Worm (Caenorhabditis elegans) whole organism, L2 larva: Measurements from ENCODE around the gene T03G6.7.

Experiments used
- C34F6.9 ChIP-seq: fragments of 150-350 bp; optimal IDR thresholded peaks from 2 replicates; lab custom pipeline; 2014; ENCODE audit warnings: missing biosample characterization, missing genetic modification characterization
- F13H6.1 ChIP-seq: sonication (generic microtip); optimal IDR thresholded peaks from 2 replicates; lab custom pipeline; 2016; ENCODE audit warnings: missing genetic modification characterization, missing compliant biosample characterization
- R02D3.7 ChIP-seq: fragments of 150-350 bp; optimal IDR thresholded peaks from 2 replicates; lab custom pipeline; 2014; ENCODE audit warnings: missing biosample characterization, missing genetic modification characterization
- Y55F3AM.14 ChIP-seq: fragments of 200-800 bp; sonication (Bioruptor generic); optimal IDR thresholded peaks from 2 replicates; lab custom pipeline; 2018; ENCODE audit warnings: mild to moderate bottlenecking, missing genetic modification characterization, missing compliant biosample characterization
- ZK546.5 ChIP-seq: sonication (generic microtip); optimal IDR thresholded peaks from 2 replicates; lab custom pipeline; 2017; ENCODE audit warnings: missing biosample characterization, missing genetic modification characterization
- alr-1 ChIP-seq: fragments of 150-350 bp; optimal IDR thresholded peaks from 2 replicates; lab custom pipeline; 2014; ENCODE audit warnings: missing biosample characterization, missing genetic modification characterization
- aly-2 ChIP-seq: fragments of 150-350 bp; optimal IDR thresholded peaks from 2 replicates; lab custom pipeline; 2014; ENCODE audit warnings: missing biosample characterization, missing genetic modification characterization
- ama-1 ChIP-seq: fragments of 150-350 bp; optimal IDR thresholded peaks from 2 replicates; lab custom pipeline; 2018; ENCODE audit warnings: inconsistent platforms
- blmp-1 ChIP-seq: sonication (generic microtip); optimal IDR thresholded peaks from 2 replicates; lab custom pipeline; 2017; ENCODE audit warnings: missing genetic modification characterization, mild to moderate bottlenecking, missing compliant biosample characterization, antibody characterized with exemption, moderate library complexity; ENCODE audit not compliant: insufficient read depth
- ceh-16 ChIP-seq: fragments of 150-350 bp; optimal IDR thresholded peaks from 2 replicates; lab custom pipeline; 2014; ENCODE audit warnings: missing biosample characterization, missing genetic modification characterization
- ceh-82 ChIP-seq: fragments of 150-350 bp; optimal IDR thresholded peaks from 2 replicates; lab custom pipeline; 2014; ENCODE audit warnings: missing biosample characterization, missing genetic modification characterization
- crh-2 ChIP-seq: sonication (generic microtip); optimal IDR thresholded peaks from 2 replicates; lab custom pipeline; 2017; ENCODE audit warnings: missing biosample characterization, missing genetic modification characterization
- dmd-4 ChIP-seq: sonication (generic microtip); optimal IDR thresholded peaks from 2 replicates; lab custom pipeline; 2017; ENCODE audit warnings: missing biosample characterization, missing genetic modification characterization
- egl-27 ChIP-seq: sonication (generic microtip); optimal IDR thresholded peaks from 3 replicates; lab custom pipeline; 2017; ENCODE audit warnings: missing biosample characterization, missing genetic modification reagents, missing genetic modification characterization
- elt-1 ChIP-seq: fragments of 150-350 bp; optimal IDR thresholded peaks from 2 replicates; lab custom pipeline; 2014; ENCODE audit warnings: missing biosample characterization, missing genetic modification characterization
- elt-3 ChIP-seq: sonication (generic microtip); optimal IDR thresholded peaks from 2 replicates; lab custom pipeline; 2017; ENCODE audit warnings: missing biosample characterization, missing genetic modification characterization
- fos-1 ChIP-seq: fragments of 150-350 bp; optimal IDR thresholded peaks from 2 replicates; lab custom pipeline; 2014; ENCODE audit warnings: missing biosample characterization, missing genetic modification characterization
- gmeb-1 ChIP-seq: fragments of 150-350 bp; optimal IDR thresholded peaks from 2 replicates; lab custom pipeline; 2014; ENCODE audit warnings: missing biosample characterization, missing genetic modification characterization
- lin-11 ChIP-seq: fragments of 150-350 bp; sonication (generic microtip); optimal IDR thresholded peaks from 2 replicates; lab custom pipeline; 2014; ENCODE audit warnings: missing biosample characterization, missing genetic modification characterization, inconsistent platforms, mixed read lengths
- lin-13 ChIP-seq: fragments of 150-350 bp; optimal IDR thresholded peaks from 2 replicates; lab custom pipeline; 2014; ENCODE audit warnings: missing biosample characterization, missing genetic modification reagents, missing genetic modification characterization
- lin-39 ChIP-seq: fragments of 150-350 bp; optimal IDR thresholded peaks from 2 replicates; lab custom pipeline; 2014; ENCODE audit warnings: missing biosample characterization, missing genetic modification reagents, missing genetic modification characterization
- lsy-2 ChIP-seq, 2 experiments: fragments of 150-350 bp in 1 of 2; sonication (generic microtip) in 1 of 2; optimal IDR thresholded peaks; 2 replicates each; lab custom pipeline; 2014 to 2017; ENCODE audit warnings: missing biosample characterization in 2 of 2, missing genetic modification characterization in 2 of 2
- mab-5 ChIP-seq: fragments of 150-350 bp; optimal IDR thresholded peaks from 2 replicates; lab custom pipeline; 2014; ENCODE audit warnings: missing biosample characterization, missing genetic modification characterization
- mbf-1 ChIP-seq: sonication (generic microtip); optimal IDR thresholded peaks from 2 replicates; lab custom pipeline; 2017; ENCODE audit warnings: missing biosample characterization, missing genetic modification characterization
- mdl-1 ChIP-seq, 2 experiments: fragments of 150-350 bp in 1 of 2; sonication (generic microtip) in 1 of 2; optimal IDR thresholded peaks; 2 replicates each; lab custom pipeline; 2017; ENCODE audit warnings: missing biosample characterization in 2 of 2, missing genetic modification characterization in 2 of 2
- nhr-11 ChIP-seq: fragments of 150-350 bp; optimal IDR thresholded peaks from 2 replicates; lab custom pipeline; 2014; ENCODE audit warnings: missing biosample characterization, missing genetic modification characterization
- nhr-12 ChIP-seq: fragments of 150-350 bp; optimal IDR thresholded peaks from 2 replicates; lab custom pipeline; 2014; ENCODE audit warnings: missing biosample characterization, missing genetic modification characterization
- nhr-129 ChIP-seq: fragments of 150-350 bp; optimal IDR thresholded peaks from 2 replicates; lab custom pipeline; 2014; ENCODE audit warnings: missing biosample characterization, missing genetic modification characterization
- nhr-21 ChIP-seq: fragments of 150-350 bp; optimal IDR thresholded peaks from 2 replicates; lab custom pipeline; 2014; ENCODE audit warnings: missing biosample characterization, missing genetic modification characterization
- nhr-23 ChIP-seq: fragments of 150-350 bp; optimal IDR thresholded peaks from 2 replicates; lab custom pipeline; 2014; ENCODE audit warnings: missing biosample characterization, missing genetic modification reagents, missing genetic modification characterization
- nhr-237 ChIP-seq: fragments of 150-350 bp; optimal IDR thresholded peaks from 2 replicates; lab custom pipeline; 2014; ENCODE audit warnings: missing biosample characterization, missing genetic modification characterization
- nhr-6 ChIP-seq: fragments of 150-350 bp; optimal IDR thresholded peaks from 2 replicates; lab custom pipeline; 2014; ENCODE audit warnings: missing biosample characterization, missing genetic modification characterization
- nhr-77 ChIP-seq: fragments of 150-350 bp; optimal IDR thresholded peaks from 2 replicates; lab custom pipeline; 2014; ENCODE audit warnings: missing biosample characterization, missing genetic modification characterization
- peb-1 ChIP-seq: fragments of 150-350 bp; optimal IDR thresholded peaks from 2 replicates; lab custom pipeline; 2014; ENCODE audit warnings: missing biosample characterization, missing genetic modification characterization
- skn-1 ChIP-seq: sonication (generic microtip); optimal IDR thresholded peaks from 2 replicates; lab custom pipeline; 2017; ENCODE audit warnings: missing biosample characterization, missing genetic modification characterization
- sma-3 ChIP-seq: sonication (generic microtip); optimal IDR thresholded peaks from 2 replicates; lab custom pipeline; 2016; ENCODE audit warnings: missing genetic modification reagents, missing genetic modification characterization, missing compliant biosample characterization
- sma-9 ChIP-seq, 2 experiments: fragments of 150-350 bp in 1 of 2; sonication (generic microtip) in 1 of 2; optimal IDR thresholded peaks; 2 replicates each; lab custom pipeline; 2014 to 2016; ENCODE audit warnings: missing genetic modification characterization in 2 of 2, mild to moderate bottlenecking in 1 of 2, missing biosample characterization in 1 of 2, missing compliant biosample characterization in 1 of 2, missing genetic modification reagents in 1 of 2, moderate library complexity in 1 of 2
- snpc-4 ChIP-seq: fragments of 150-350 bp; optimal IDR thresholded peaks from 2 replicates; lab custom pipeline; 2014; ENCODE audit warnings: missing biosample characterization, missing genetic modification characterization
- unc-39 ChIP-seq: fragments of 150-350 bp; optimal IDR thresholded peaks from 2 replicates; lab custom pipeline; 2014; ENCODE audit warnings: missing biosample characterization, missing genetic modification characterization
- unc-55 ChIP-seq: fragments of 150-350 bp; sonication (generic microtip); optimal IDR thresholded peaks from 3 replicates; lab custom pipeline; 2014; ENCODE audit warnings: missing biosample characterization, missing genetic modification reagents, missing genetic modification characterization
- unc-62 ChIP-seq: fragments of 150-350 bp; optimal IDR thresholded peaks from 2 replicates; lab custom pipeline; 2014; ENCODE audit warnings: missing biosample characterization, missing genetic modification reagents, missing genetic modification characterization
- zag-1 ChIP-seq: fragments of 150-350 bp; optimal IDR thresholded peaks from 2 replicates; lab custom pipeline; 2014; ENCODE audit warnings: missing biosample characterization, missing genetic modification characterization
- ztf-1 ChIP-seq: fragments of 200-800 bp; sonication (Bioruptor generic); conservative IDR thresholded peaks from 2 replicates; pipeline ENCODE4 v1.3.6; 2022; ENCODE audit warnings: missing genetic modification characterization, missing compliant biosample characterization
- ztf-11 ChIP-seq: sonication (generic microtip); optimal IDR thresholded peaks from 2 replicates; lab custom pipeline; 2017; ENCODE audit warnings: missing biosample characterization, missing genetic modification characterization
- ztf-4 ChIP-seq: fragments of 150-350 bp; optimal IDR thresholded peaks from 2 replicates; lab custom pipeline; 2014; ENCODE audit warnings: missing biosample characterization, missing genetic modification characterization

Gene T03G6.7

ce11 chrX:2593703-2594102, at the start of gene T03G6.7, which contains the start of gene nhr-40:
TSS of gene T03G6.7 (plus strand) at chrX:2594039.
TSS of gene nhr-40 (plus strand) at chrX:2594003.
- TF ChIP-seq nhr-12 (tag; lab: Kevin White, UChicago): no peak
- no peak for TF ChIP-seq nhr-23
- TF ChIP-seq fos-1: no peak
- no peak for TF ChIP-seq ztf-4 (tag; lab: Kevin White, UChicago)
- TF ChIP-seq ztf-11: no peak
- no peak for TF ChIP-seq sma-3 (GFP tag; lab: Kevin White, UChicago)
- TF ChIP-seq dmd-4 (tag; lab: Kevin White, UChicago): no peak
- TF ChIP-seq alr-1 (tag; lab: Kevin White, UChicago): no peak
- TF ChIP-seq lin-11 (tag; lab: Kevin White, UChicago): no peak
- TF ChIP-seq nhr-129 (tag; lab: Kevin White, UChicago): no peak
- TF ChIP-seq ceh-82 (tag; lab: Kevin White, UChicago): no peak
- no peak for TF ChIP-seq lsy-2 (tag; optimal IDR thresholded peaks at IDR 0.05; lab: Kevin White, UChicago)
- TF ChIP-seq egl-27 (tag; lab: Kevin White, UChicago): no peak
- no peak for TF ChIP-seq snpc-4
- no peak for TF ChIP-seq skn-1
- TF ChIP-seq lin-13 (GFP tag; lab: Kevin White, UChicago): no peak

- no peak for TF ChIP-seq dmd-4 (tag; lab: Kevin White, UChicago)
- peak; percentile 79 for TF ChIP-seq crh-2
- no peak for TF ChIP-seq unc-62 (GFP tag; lab: Kevin White, UChicago)
- peak; percentile 66 for TF ChIP-seq fos-1
- TF ChIP-seq sma-9 (GFP tag; optimal IDR thresholded peaks at IDR 0.05; lab: Kevin White, UChicago): peak; percentile 5
- no peak for TF ChIP-seq sma-9 (tag; optimal IDR thresholded peaks at IDR 0.05; lab: Kevin White, UChicago)
- TF ChIP-seq nhr-129 (tag; lab: Kevin White, UChicago): no peak
- TF ChIP-seq lin-13 (GFP tag; lab: Kevin White, UChicago): no peak
Observed at ce11 chrX:2544645-2545044, 49.2 kb upstream of the T03G6.7 start.

ce11 chrX:2548884-2549283, 45.0 kb upstream of the T03G6.7 start, which contains the start of gene smvt-1:
TSS of gene smvt-1 (minus strand) at chrX:2548984.
- TF ChIP-seq elt-1 (tag; lab: Kevin White, UChicago) (no peak), unc-55 (peak; percentile 11), unc-62 (GFP tag; lab: Kevin White, UChicago) (no peak), F13H6.1 (no peak), sma-3 (GFP tag; lab: Kevin White, UChicago) (no peak)

ce11 chrX:2549322-2549721, 44.5 kb upstream of the T03G6.7 start:
- TF ChIP-seq nhr-11 (tag; lab: Kevin White, UChicago) (no peak), elt-1 (tag; lab: Kevin White, UChicago) (no peak), ceh-82 (tag; lab: Kevin White, UChicago) (no peak), mab-5 (tag; lab: Kevin White, UChicago) (no peak), nhr-77 (tag; lab: Kevin White, UChicago) (no peak), C34F6.9 (peak; percentile 53), crh-2 (peak; percentile 58), unc-39 (no peak), aly-2 (tag; lab: Kevin White, UChicago) (no peak), alr-1 (tag; lab: Kevin White, UChicago) (no peak), R02D3.7 (tag; lab: Kevin White, UChicago) (no peak), egl-27 (tag; lab: Kevin White, UChicago) (no peak), nhr-6 (tag; lab: Kevin White, UChicago) (no peak), nhr-23 (no peak), unc-55 (peak; percentile 55), nhr-21 (tag; lab: Kevin White, UChicago) (peak; percentile 66), ztf-1 (GFP tag; lab: Robert Waterston, UW) (no peak), elt-3 (tag; lab: Kevin White, UChicago) (no peak), lin-13 (GFP tag; lab: Kevin White, UChicago) (peak; percentile 61), lsy-2 (tag; optimal IDR thresholded peaks at IDR 0.05; lab: Kevin White, UChicago) (peak; percentile 35 to 67), blmp-1 (tag; lab: Kevin White, UChicago) (no peak), gmeb-1 (tag; lab: Kevin White, UChicago) (peak; percentile 49), mdl-1 (tag; optimal IDR thresholded peaks at IDR 0.05; lab: Kevin White, UChicago) (peak in 1 of 2 experiments; percentile 54), dmd-4 (tag; lab: Kevin White, UChicago) (no peak), ceh-16 (no peak), sma-3 (GFP tag; lab: Kevin White, UChicago) (peak; percentile 37), ama-1 (no peak), Y55F3AM.14 (GFP tag; lab: Kevin White, UChicago) (no peak), fos-1 (peak; percentile 64), nhr-129 (tag; lab: Kevin White, UChicago) (peak; percentile 70), peb-1 (tag; lab: Kevin White, UChicago) (no peak), lin-39 (tag; lab: Kevin White, UChicago) (no peak), sma-9 (GFP tag; optimal IDR thresholded peaks at IDR 0.05; lab: Kevin White, UChicago) (peak; percentile 66), sma-9 (tag; optimal IDR thresholded peaks at IDR 0.05; lab: Kevin White, UChicago) (no peak), ZK546.5 (no peak), skn-1 (no peak), nhr-12 (tag; lab: Kevin White, UChicago) (no peak), ztf-11 (no peak), mbf-1 (no peak), nhr-237 (tag; lab: Kevin White, UChicago) (no peak), zag-1 (tag; lab: Kevin White, UChicago) (peak; percentile 18)
